Fruit fly (Drosophila melanogaster): ENCODE data around the gene Kdm2.
A peak's percentile ranks its signal among the peaks of the same experiment; 100 is the strongest.

The Kdm2 gene

dm6 chr3R:9013765-9014380, 38.4 kb upstream of the Kdm2 start (continued):
- no peak for TF ChIP-seq CG6854 (GFP tag; optimal IDR thresholded peaks at IDR 0.05)
- TF ChIP-seq Eip78C (GFP tag) = peak; percentile 80
- TF ChIP-seq Sox14 (GFP tag; optimal IDR thresholded peaks at IDR 0.05) = peak; percentile 65
- no peak for TF ChIP-seq Hr39 (GFP tag; optimal IDR thresholded peaks at IDR 0.05)
- no peak for TF ChIP-seq CG34406 (GFP tag; optimal IDR thresholded peaks at IDR 0.05)
- TF ChIP-seq fd59A (GFP tag; optimal IDR thresholded peaks at IDR 0.05) = no peak
- TF ChIP-seq salr (GFP tag; optimal IDR thresholded peaks at IDR 0.05) = no peak
- TF ChIP-seq Lpt (GFP tag; optimal IDR thresholded peaks at IDR 0.05) = peak; percentile 54
- TF ChIP-seq CG3919 (GFP tag; optimal IDR thresholded peaks at IDR 0.05) = no peak

- TF ChIP-seq Eip78C (GFP tag) = peak; percentile 14
- no peak for TF ChIP-seq CG3919 (GFP tag; optimal IDR thresholded peaks at IDR 0.05)
- peak; percentile 61 for TF ChIP-seq fkh (GFP tag; optimal IDR thresholded peaks at IDR 0.05)
- no peak for TF ChIP-seq CG4318 (GFP tag; optimal IDR thresholded peaks at IDR 0.05)
- TF ChIP-seq CG32006 (GFP tag; optimal IDR thresholded peaks at IDR 0.05) = no peak
- no peak for TF ChIP-seq CG10669 (GFP tag; optimal IDR thresholded peaks at IDR 0.05)
- no peak for TF ChIP-seq Sox102F (GFP tag; optimal IDR thresholded peaks at IDR 0.05)
- TF ChIP-seq Sox15 (GFP tag; optimal IDR thresholded peaks at IDR 0.05) = no peak
- TF ChIP-seq CG34406 (GFP tag; optimal IDR thresholded peaks at IDR 0.05) = no peak
- no peak for TF ChIP-seq CG6854 (GFP tag; optimal IDR thresholded peaks at IDR 0.05)
Measured at dm6 chr3R:9014859-9015466, 37.3 kb upstream of the Kdm2 start, which contains the start of the genes Kcmf1, Sf3b5 and CG11986. TSS of gene Kcmf1 (minus strand) at chr3R:9014909. TSS of gene Sf3b5 (minus strand) at chr3R:9015341. TSS of gene CG11986 (plus strand) at chr3R:9015446.

- TF ChIP-seq Ets21C (GFP tag; optimal IDR thresholded peaks at IDR 0.05) (no peak), CG8119 (GFP tag; IDR thresholded peaks at IDR 0.05) (no peak), cyc (GFP tag; optimal IDR thresholded peaks at IDR 0.05) (no peak), Gug (GFP tag; IDR thresholded peaks at IDR 0.05) (no peak), dac (GFP tag; optimal IDR thresholded peaks at IDR 0.05) (no peak), eg (GFP tag; IDR thresholded peaks at IDR 0.05) (no peak), CG32006 (GFP tag; optimal IDR thresholded peaks at IDR 0.05) (no peak), Met (GFP tag; optimal IDR thresholded peaks at IDR 0.05) (no peak), CG10669 (GFP tag; optimal IDR thresholded peaks at IDR 0.05) (no peak), CG9139 (GFP tag; optimal IDR thresholded peaks at IDR 0.05) (no peak), acj6 (GFP tag; optimal IDR thresholded peaks at IDR 0.05) (no peak), Sox15 (GFP tag; optimal IDR thresholded peaks at IDR 0.05) (no peak), CG6163 (GFP tag; IDR thresholded peaks at IDR 0.05) (no peak), Eip75B (GFP tag; optimal IDR thresholded peaks at IDR 0.05) (no peak), CG6808 (GFP tag; optimal IDR thresholded peaks at IDR 0.05) (no peak)
Measured at dm6 chr3R:9016869-9017268, 35.4 kb upstream of the Kdm2 start.

DNA sequence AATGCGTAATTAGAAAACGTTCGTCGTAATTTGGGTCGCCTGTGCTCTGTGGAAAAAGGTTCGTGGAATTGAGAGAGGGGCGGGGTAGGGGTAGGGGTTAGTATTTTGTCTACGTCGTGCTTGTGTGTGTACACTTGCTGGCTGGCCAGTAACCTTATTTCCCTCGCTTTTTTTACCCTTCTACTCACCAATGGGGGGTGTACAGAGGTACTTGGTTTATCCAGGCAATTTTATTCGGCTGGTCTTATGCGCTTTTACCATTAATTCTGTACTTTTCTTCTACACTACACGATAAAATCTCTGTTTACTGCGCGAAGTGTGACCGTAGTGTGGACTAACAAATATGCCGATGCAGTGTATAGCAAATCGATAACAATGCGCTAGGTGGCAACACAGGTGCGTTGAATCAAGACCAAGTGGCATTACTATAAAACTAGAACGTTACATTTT, 32.6 kb upstream of the Kdm2 start, which contains the start of gene tgo:
TSS of gene tgo (minus strand) at position 334 of the 450 bp plus-strand sequence.
- TF ChIP-seq dsx (GFP tag; optimal IDR thresholded peaks at IDR 0.05; ENCODE audit: poor library complexity, severe bottlenecking) (no peak), CG6163 (GFP tag; IDR thresholded peaks at IDR 0.05) (no peak), OdsH (GFP tag; optimal IDR thresholded peaks at IDR 0.05) (no peak), lz (GFP tag; optimal IDR thresholded peaks at IDR 0.05) (no peak), Eip75B (GFP tag; optimal IDR thresholded peaks at IDR 0.05) (no peak), CG8119 (GFP tag; IDR thresholded peaks at IDR 0.05) (no peak), Hr38 (GFP tag; optimal IDR thresholded peaks at IDR 0.05) (no peak), CG3032 (tag; optimal IDR thresholded peaks at IDR 0.05) (peak; percentile 9), CG16779 (tag; optimal IDR thresholded peaks at IDR 0.05) (no peak), CG10669 (GFP tag; optimal IDR thresholded peaks at IDR 0.05) (no peak), CG6808 (GFP tag; optimal IDR thresholded peaks at IDR 0.05) (no peak), fd85E (GFP tag; optimal IDR thresholded peaks at IDR 0.05) (no peak), Eip93F (GFP tag; optimal IDR thresholded peaks at IDR 0.05) (no peak), Blimp-1 (GFP tag; optimal IDR thresholded peaks at IDR 0.05) (no peak), CG32006 (GFP tag; optimal IDR thresholded peaks at IDR 0.05) (no peak), ss (GFP tag; optimal IDR thresholded peaks at IDR 0.05) (no peak), CG6854 (GFP tag; optimal IDR thresholded peaks at IDR 0.05) (peak; percentile 40), Sox14 (GFP tag; optimal IDR thresholded peaks at IDR 0.05) (no peak), CG3919 (GFP tag; optimal IDR thresholded peaks at IDR 0.05) (no peak), Ets96B (tag; optimal IDR thresholded peaks at IDR 0.05) (no peak), Eip78C (GFP tag) (no peak), CG11902 (GFP tag; optimal IDR thresholded peaks at IDR 0.05) (no peak), svp (GFP tag) (no peak), fkh (GFP tag; optimal IDR thresholded peaks at IDR 0.05) (peak; percentile 87), CG34406 (GFP tag; optimal IDR thresholded peaks at IDR 0.05) (no peak), salr (GFP tag; optimal IDR thresholded peaks at IDR 0.05) (no peak)
